Fruit fly (Drosophila melanogaster) whole organism, wandering third instar larva: ENCODE results near the gene PIG-T.

Source experiments
- br ChIP-seq: fragments of 200-800 bp; sonication (Bioruptor generic); optimal IDR thresholded peaks from 2 replicates; lab custom pipeline; 2016; ENCODE audit warnings: missing biosample characterization, missing genetic modification characterization
- brk ChIP-seq: fragments of 200-800 bp; sonication (Bioruptor generic); optimal IDR thresholded peaks from 2 replicates; lab custom pipeline; 2016; ENCODE audit warnings: missing biosample characterization, mild to moderate bottlenecking, missing genetic modification characterization

DNA sequence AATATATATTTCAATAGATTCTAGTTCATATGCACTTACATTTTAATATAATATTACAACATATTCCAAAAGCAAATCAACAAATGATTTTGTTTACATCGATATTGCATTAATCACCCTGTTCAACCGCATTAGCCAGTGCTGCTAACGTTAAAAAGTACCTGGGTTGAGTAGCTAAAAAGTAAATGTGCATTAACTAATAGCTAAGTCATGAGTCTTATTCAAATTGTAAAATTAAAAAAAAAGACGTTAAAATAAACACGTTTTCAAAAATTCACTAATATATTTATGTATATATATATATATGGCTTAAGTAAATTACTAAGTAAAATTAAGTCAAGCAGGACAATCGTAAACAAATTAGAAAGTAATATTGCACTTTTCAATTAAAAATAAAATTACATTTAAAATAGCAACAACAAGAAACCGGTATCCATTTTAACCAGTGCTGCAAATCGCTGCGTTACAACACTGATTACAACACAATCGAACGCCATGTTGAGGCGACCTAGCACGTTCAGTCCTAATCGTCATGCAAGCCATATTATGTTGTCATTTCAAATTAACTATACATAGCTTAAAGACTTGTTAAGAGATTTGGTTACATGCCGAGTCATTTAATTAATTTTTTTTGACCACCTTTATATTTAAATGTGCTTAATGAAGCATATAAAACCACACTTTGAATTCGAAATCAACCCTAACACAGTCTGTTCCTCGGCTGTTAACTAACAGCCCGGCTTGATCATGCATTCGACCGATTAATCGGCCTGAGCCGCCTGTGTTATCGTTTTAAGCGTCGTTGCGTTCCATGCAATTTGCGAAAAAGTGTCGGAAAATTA is 8.7 kb downstream of the PIG-T start, which contains the start of gene CG10555:
- peak; percentile 45 for TF ChIP-seq brk (GFP tag; lab: Kevin White, UChicago)
- peak; percentile 82 for TF ChIP-seq br
